Worm (Caenorhabditis elegans) whole organism, L2 larva: Measurements from ENCODE around the gene srbc-40.

Experiments
- nhr-12 ChIP-seq: fragments of 150-350 bp; optimal IDR thresholded peaks from 2 replicates; lab custom pipeline; 2014; ENCODE audit warnings: missing biosample characterization, missing genetic modification characterization
- nhr-237 ChIP-seq: fragments of 150-350 bp; optimal IDR thresholded peaks from 2 replicates; lab custom pipeline; 2014; ENCODE audit warnings: missing biosample characterization, missing genetic modification characterization
- nhr-25 ChIP-seq: fragments of 150-350 bp; sonication (generic microtip); optimal IDR thresholded peaks from 3 replicates; lab custom pipeline; 2014; ENCODE audit warnings: missing biosample characterization, missing genetic modification characterization
- snpc-4 ChIP-seq: fragments of 150-350 bp; optimal IDR thresholded peaks from 2 replicates; lab custom pipeline; 2014; ENCODE audit warnings: missing biosample characterization, missing genetic modification characterization

ce11 chrV:687384-687783, 32.2 kb downstream of the srbc-40 start, which contains the start of gene H25P19.1:
- no peak for TF ChIP-seq nhr-12 (tag; lab: Kevin White, UChicago)
- no peak for TF ChIP-seq nhr-25 (tag; lab: Kevin White, UChicago)
- no peak for TF ChIP-seq snpc-4
- no peak for TF ChIP-seq nhr-237 (tag; lab: Kevin White, UChicago)
